Worm (Caenorhabditis elegans) whole organism, L2 larva: ENCODE data around the gene tsp-9.

ENCODE experiments used
- C34F6.9 ChIP-seq: fragments of 150-350 bp; optimal IDR thresholded peaks from 2 replicates; lab custom pipeline; 2014; ENCODE audit warnings: missing biosample characterization, missing genetic modification characterization
- Y55F3AM.14 ChIP-seq: fragments of 200-800 bp; sonication (Bioruptor generic); optimal IDR thresholded peaks from 2 replicates; lab custom pipeline; 2018; ENCODE audit warnings: mild to moderate bottlenecking, missing genetic modification characterization, missing compliant biosample characterization
- ZK546.5 ChIP-seq: sonication (generic microtip); optimal IDR thresholded peaks from 2 replicates; lab custom pipeline; 2017; ENCODE audit warnings: missing biosample characterization, missing genetic modification characterization
- alr-1 ChIP-seq: fragments of 150-350 bp; optimal IDR thresholded peaks from 2 replicates; lab custom pipeline; 2014; ENCODE audit warnings: missing biosample characterization, missing genetic modification characterization
- aly-2 ChIP-seq: fragments of 150-350 bp; optimal IDR thresholded peaks from 2 replicates; lab custom pipeline; 2014; ENCODE audit warnings: missing biosample characterization, missing genetic modification characterization
- ama-1 ChIP-seq: fragments of 150-350 bp; optimal IDR thresholded peaks from 2 replicates; lab custom pipeline; 2018; ENCODE audit warnings: inconsistent platforms
- ceh-16 ChIP-seq: fragments of 150-350 bp; optimal IDR thresholded peaks from 2 replicates; lab custom pipeline; 2014; ENCODE audit warnings: missing biosample characterization, missing genetic modification characterization
- ceh-82 ChIP-seq: fragments of 150-350 bp; optimal IDR thresholded peaks from 2 replicates; lab custom pipeline; 2014; ENCODE audit warnings: missing biosample characterization, missing genetic modification characterization
- crh-2 ChIP-seq: sonication (generic microtip); optimal IDR thresholded peaks from 2 replicates; lab custom pipeline; 2017; ENCODE audit warnings: missing biosample characterization, missing genetic modification characterization
- dmd-4 ChIP-seq: sonication (generic microtip); optimal IDR thresholded peaks from 2 replicates; lab custom pipeline; 2017; ENCODE audit warnings: missing biosample characterization, missing genetic modification characterization
- egl-27 ChIP-seq: sonication (generic microtip); optimal IDR thresholded peaks from 3 replicates; lab custom pipeline; 2017; ENCODE audit warnings: missing biosample characterization, missing genetic modification reagents, missing genetic modification characterization
- elt-1 ChIP-seq: fragments of 150-350 bp; optimal IDR thresholded peaks from 2 replicates; lab custom pipeline; 2014; ENCODE audit warnings: missing biosample characterization, missing genetic modification characterization
- fos-1 ChIP-seq: fragments of 150-350 bp; optimal IDR thresholded peaks from 2 replicates; lab custom pipeline; 2014; ENCODE audit warnings: missing biosample characterization, missing genetic modification characterization
- lin-13 ChIP-seq: fragments of 150-350 bp; optimal IDR thresholded peaks from 2 replicates; lab custom pipeline; 2014; ENCODE audit warnings: missing biosample characterization, missing genetic modification reagents, missing genetic modification characterization
- mbf-1 ChIP-seq: sonication (generic microtip); optimal IDR thresholded peaks from 2 replicates; lab custom pipeline; 2017; ENCODE audit warnings: missing biosample characterization, missing genetic modification characterization
- nhr-10 ChIP-seq: sonication (generic microtip); optimal IDR thresholded peaks from 2 replicates; lab custom pipeline; 2017; ENCODE audit warnings: missing biosample characterization, missing genetic modification characterization
- nhr-11 ChIP-seq: fragments of 150-350 bp; optimal IDR thresholded peaks from 2 replicates; lab custom pipeline; 2014; ENCODE audit warnings: missing biosample characterization, missing genetic modification characterization
- nhr-129 ChIP-seq: fragments of 150-350 bp; optimal IDR thresholded peaks from 2 replicates; lab custom pipeline; 2014; ENCODE audit warnings: missing biosample characterization, missing genetic modification characterization
- nhr-21 ChIP-seq: fragments of 150-350 bp; optimal IDR thresholded peaks from 2 replicates; lab custom pipeline; 2014; ENCODE audit warnings: missing biosample characterization, missing genetic modification characterization
- nhr-237 ChIP-seq: fragments of 150-350 bp; optimal IDR thresholded peaks from 2 replicates; lab custom pipeline; 2014; ENCODE audit warnings: missing biosample characterization, missing genetic modification characterization
- nhr-25 ChIP-seq: fragments of 150-350 bp; sonication (generic microtip); optimal IDR thresholded peaks from 3 replicates; lab custom pipeline; 2014; ENCODE audit warnings: missing biosample characterization, missing genetic modification characterization
- nhr-6 ChIP-seq: fragments of 150-350 bp; optimal IDR thresholded peaks from 2 replicates; lab custom pipeline; 2014; ENCODE audit warnings: missing biosample characterization, missing genetic modification characterization
- peb-1 ChIP-seq: fragments of 150-350 bp; optimal IDR thresholded peaks from 2 replicates; lab custom pipeline; 2014; ENCODE audit warnings: missing biosample characterization, missing genetic modification characterization
- skn-1 ChIP-seq: sonication (generic microtip); optimal IDR thresholded peaks from 2 replicates; lab custom pipeline; 2017; ENCODE audit warnings: missing biosample characterization, missing genetic modification characterization
- sma-3 ChIP-seq: sonication (generic microtip); optimal IDR thresholded peaks from 2 replicates; lab custom pipeline; 2016; ENCODE audit warnings: missing genetic modification reagents, missing genetic modification characterization, missing compliant biosample characterization
- snpc-4 ChIP-seq: fragments of 150-350 bp; optimal IDR thresholded peaks from 2 replicates; lab custom pipeline; 2014; ENCODE audit warnings: missing biosample characterization, missing genetic modification characterization
- unc-55 ChIP-seq: fragments of 150-350 bp; sonication (generic microtip); optimal IDR thresholded peaks from 3 replicates; lab custom pipeline; 2014; ENCODE audit warnings: missing biosample characterization, missing genetic modification reagents, missing genetic modification characterization
- unc-62 ChIP-seq: fragments of 150-350 bp; optimal IDR thresholded peaks from 2 replicates; lab custom pipeline; 2014; ENCODE audit warnings: missing biosample characterization, missing genetic modification reagents, missing genetic modification characterization
- zag-1 ChIP-seq: fragments of 150-350 bp; optimal IDR thresholded peaks from 2 replicates; lab custom pipeline; 2014; ENCODE audit warnings: missing biosample characterization, missing genetic modification characterization
- ztf-1 ChIP-seq: fragments of 200-800 bp; sonication (Bioruptor generic); conservative IDR thresholded peaks from 2 replicates; pipeline ENCODE4 v1.3.6; 2022; ENCODE audit warnings: missing genetic modification characterization, missing compliant biosample characterization
- ztf-11 ChIP-seq: sonication (generic microtip); optimal IDR thresholded peaks from 2 replicates; lab custom pipeline; 2017; ENCODE audit warnings: missing biosample characterization, missing genetic modification characterization

The tsp-9 gene

ce11 chrX:1216833-1217232 is 29.0 kb upstream of the tsp-9 start:
- TF ChIP-seq crh-2 (tag; lab: Kevin White, UChicago), result no peak
- TF ChIP-seq sma-3 (GFP tag; lab: Kevin White, UChicago), result no peak
- no peak for TF ChIP-seq alr-1 (tag; lab: Kevin White, UChicago)
- TF ChIP-seq nhr-6 (tag; lab: Kevin White, UChicago), result no peak
- no peak for TF ChIP-seq unc-62 (GFP tag; lab: Kevin White, UChicago)
- TF ChIP-seq peb-1 (tag; lab: Kevin White, UChicago), result no peak
- TF ChIP-seq elt-1 (tag; lab: Kevin White, UChicago), result no peak
- TF ChIP-seq nhr-129 (tag; lab: Kevin White, UChicago), result no peak
- no peak for TF ChIP-seq ceh-82 (tag; lab: Kevin White, UChicago)
- TF ChIP-seq Y55F3AM.14 (GFP tag; lab: Kevin White, UChicago), result no peak

- TF ChIP-seq nhr-11 (tag; lab: Kevin White, UChicago), result no peak
- no peak for TF ChIP-seq egl-27
- TF ChIP-seq ztf-1 (GFP tag; lab: Robert Waterston, UW), result no peak
- TF ChIP-seq nhr-10 (tag; lab: Kevin White, UChicago), result no peak
- no peak for TF ChIP-seq ceh-16 (tag; lab: Kevin White, UChicago)
- no peak for TF ChIP-seq peb-1 (tag; lab: Kevin White, UChicago)
- TF ChIP-seq snpc-4 (tag; lab: Kevin White, UChicago), result no peak
- no peak for TF ChIP-seq fos-1
- no peak for TF ChIP-seq nhr-25 (tag; lab: Kevin White, UChicago)
- TF ChIP-seq ZK546.5 (tag; lab: Kevin White, UChicago), result no peak
- TF ChIP-seq lin-13 (GFP tag; lab: Kevin White, UChicago), result no peak
Observed at ce11 chrX:1218457-1218856, 27.4 kb upstream of the tsp-9 start.

ce11 chrX:1222391-1222790 is 23.4 kb upstream of the tsp-9 start:
- TF ChIP-seq ceh-16 (tag; lab: Kevin White, UChicago) (no peak), C34F6.9 (no peak), skn-1 (tag; lab: Kevin White, UChicago) (no peak), ztf-11 (tag; lab: Kevin White, UChicago) (no peak), unc-62 (GFP tag; lab: Kevin White, UChicago) (no peak), nhr-21 (tag; lab: Kevin White, UChicago) (no peak), fos-1 (no peak), nhr-10 (tag; lab: Kevin White, UChicago) (no peak), dmd-4 (tag; lab: Kevin White, UChicago) (no peak), zag-1 (tag; lab: Kevin White, UChicago) (no peak)

ce11 chrX:1223089-1223488 is 22.7 kb upstream of the tsp-9 start:
- TF ChIP-seq snpc-4 (tag; lab: Kevin White, UChicago), result no peak
- no peak for TF ChIP-seq unc-55 (GFP tag; lab: Kevin White, UChicago)
- TF ChIP-seq nhr-25 (tag; lab: Kevin White, UChicago), result no peak
- TF ChIP-seq nhr-129 (tag; lab: Kevin White, UChicago), result no peak
- TF ChIP-seq nhr-21 (tag; lab: Kevin White, UChicago), result no peak
- no peak for TF ChIP-seq C34F6.9
- TF ChIP-seq skn-1 (tag; lab: Kevin White, UChicago), result no peak
- no peak for TF ChIP-seq aly-2 (tag; lab: Kevin White, UChicago)
- no peak for TF ChIP-seq ceh-82 (tag; lab: Kevin White, UChicago)
- TF ChIP-seq mbf-1 (tag; lab: Kevin White, UChicago), result no peak
- no peak for TF ChIP-seq zag-1 (tag; lab: Kevin White, UChicago)
- TF ChIP-seq egl-27, result no peak

ce11 chrX:1223841-1224240 is 22.0 kb upstream of the tsp-9 start:
- peak; percentile 59 for TF ChIP-seq unc-55 (GFP tag; lab: Kevin White, UChicago)
- no peak for TF ChIP-seq nhr-10 (tag; lab: Kevin White, UChicago)
- no peak for TF ChIP-seq unc-62 (GFP tag; lab: Kevin White, UChicago)
- no peak for TF ChIP-seq nhr-21 (tag; lab: Kevin White, UChicago)
- no peak for TF ChIP-seq nhr-237
- no peak for TF ChIP-seq nhr-129 (tag; lab: Kevin White, UChicago)
- no peak for TF ChIP-seq egl-27
- TF ChIP-seq ceh-16 (tag; lab: Kevin White, UChicago), result no peak
- TF ChIP-seq ama-1 (lab: Kevin White, UChicago), result no peak
- TF ChIP-seq, all 48 proteins: peak for 1

ce11 chrX:1230658-1231057 is 15.2 kb upstream of the tsp-9 start, which contains the start of gene C46H3.2:
C46H3.2 (minus strand) TSS chrX:1230758.
- no peak for TF ChIP-seq mbf-1 (tag; lab: Kevin White, UChicago)
- TF ChIP-seq peb-1 (tag; lab: Kevin White, UChicago), result no peak
- TF ChIP-seq dmd-4 (tag; lab: Kevin White, UChicago), result no peak
- TF ChIP-seq sma-3 (GFP tag; lab: Kevin White, UChicago), result no peak
